Fruit fly (Drosophila melanogaster): ENCODE measurements around the gene CG13243.

- TF ChIP-seq CG17806 (tag; optimal IDR thresholded peaks at IDR 0.05), result no peak
- TF ChIP-seq Ets98B (GFP tag; IDR thresholded peaks at IDR 0.05), result no peak
- no peak for TF ChIP-seq CG13204 (GFP tag; optimal IDR thresholded peaks at IDR 0.05)
- no peak for TF ChIP-seq CG8159 (tag; optimal IDR thresholded peaks at IDR 0.05)
- no peak for TF ChIP-seq CG15710 (tag; optimal IDR thresholded peaks at IDR 0.05)
Measured at dm6 chr2L:15893711-15894110, 41.3 kb downstream of the CG13243 start, which contains the start of gene Tep1.

Measured in whole organism, pupa.